Fruit fly (Drosophila melanogaster): Measurements from ENCODE around the gene PolI.

PolI gene

DNA sequence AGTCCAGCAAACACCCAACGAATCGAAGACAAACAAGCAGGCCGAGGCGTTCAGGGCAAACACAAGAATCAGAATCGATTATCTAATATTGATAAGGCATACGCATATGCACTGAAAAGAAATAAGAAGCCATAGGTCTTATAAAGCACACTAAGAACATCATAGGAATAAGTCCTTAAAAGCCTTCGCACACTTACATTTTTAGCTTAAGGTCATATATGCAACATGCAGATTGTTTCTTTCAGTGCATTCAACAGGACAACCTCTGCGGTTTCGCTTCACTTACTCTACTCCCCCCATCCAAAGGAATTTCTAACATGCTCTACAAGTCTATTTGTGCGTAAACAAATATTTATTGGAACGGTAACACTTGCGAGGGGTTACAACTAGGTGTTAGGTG, 20.7 kb upstream of the PolI start (continued):
- no peak for TF ChIP-seq CG9932 (GFP tag; IDR thresholded peaks at IDR 0.05)
- peak; percentile 43; the same call in 1 of the 2 replicates for TF ChIP-seq CG10366 (GFP tag; IDR thresholded peaks at IDR 0.05)
- TF ChIP-seq Hsf (GFP tag; optimal IDR thresholded peaks at IDR 0.05): peak; percentile 50
- TF ChIP-seq CG16815 (GFP tag; optimal IDR thresholded peaks at IDR 0.05): peak; percentile 53
- TF ChIP-seq Med (GFP tag): peak; percentile 91
- peak; percentile 18 for TF ChIP-seq CG33213 (GFP tag; optimal IDR thresholded peaks at IDR 0.05)
- peak; percentile 48 for TF ChIP-seq Camta (GFP tag; optimal IDR thresholded peaks at IDR 0.05)
- 0 out of 3 replicates have a peak, but pooled peaks have one; percentile 57 for TF ChIP-seq ken (GFP tag; IDR thresholded peaks at IDR 0.05)
- peak; percentile 35 for TF ChIP-seq PHDP (tag; optimal IDR thresholded peaks at IDR 0.05)
- TF ChIP-seq Myb (GFP tag; optimal IDR thresholded peaks at IDR 0.05): peak; percentile 46
- peak; percentile 7 for TF ChIP-seq pros (GFP tag; optimal IDR thresholded peaks at IDR 0.05)
- TF ChIP-seq wek (GFP tag; optimal IDR thresholded peaks at IDR 0.05): no peak
- no peak for TF ChIP-seq Ravus (GFP tag; IDR thresholded peaks at IDR 0.05)
- TF ChIP-seq sima (GFP tag; optimal IDR thresholded peaks at IDR 0.05): no peak
- peak; percentile 28; the same call in 2 of the 4 replicates for TF ChIP-seq Gug (GFP tag; IDR thresholded peaks at IDR 0.05)
- TF ChIP-seq emc (GFP tag; optimal IDR thresholded peaks at IDR 0.05): no peak
- TF ChIP-seq CG12744 (GFP tag; optimal IDR thresholded peaks at IDR 0.05): no peak
- TF ChIP-seq CG9437 (GFP tag; optimal IDR thresholded peaks at IDR 0.05): peak; percentile 30
- TF ChIP-seq CG7556 (GFP tag; optimal IDR thresholded peaks at IDR 0.05): peak; percentile 58
- TF ChIP-seq dmrt11E (tag; optimal IDR thresholded peaks at IDR 0.05): peak; percentile 83
- TF ChIP-seq CG34224 (GFP tag; IDR thresholded peaks at IDR 0.05; ENCODE audit: partially characterized antibody): no peak
- TF ChIP-seq CG4404 (GFP tag; IDR thresholded peaks at IDR 0.05): peak; percentile 64
- no peak; the same call in 2 of the 3 replicates for TF ChIP-seq z (GFP tag; IDR thresholded peaks at IDR 0.05)
- TF ChIP-seq fd64A (GFP tag; optimal IDR thresholded peaks at IDR 0.05): peak; percentile 48
- no peak for TF ChIP-seq prd (optimal IDR thresholded peaks at IDR 0.05)
- TF ChIP-seq prd (GFP tag; IDR thresholded peaks at IDR 0.05): peak; percentile 86
- TF ChIP-seq nerfin-2 (GFP tag; IDR thresholded peaks at IDR 0.05; ENCODE audit: partially characterized antibody): no peak
- peak; percentile 96 for TF ChIP-seq sens (GFP tag)
- TF ChIP-seq hb (GFP tag; IDR thresholded peaks at IDR 0.05; ENCODE audit: partially characterized antibody): no peak
- no peak for TF ChIP-seq CG7928 (GFP tag; optimal IDR thresholded peaks at IDR 0.05)
- peak; percentile 21 for TF ChIP-seq Mad (GFP tag; optimal IDR thresholded peaks at IDR 0.05)
- TF ChIP-seq CG14050 (GFP tag; IDR thresholded peaks at IDR 0.05): no peak
- peak; percentile 75 for TF ChIP-seq CG1603 (tag; optimal IDR thresholded peaks at IDR 0.05)
- no peak for TF ChIP-seq abd-A (tag; optimal IDR thresholded peaks at IDR 0.05)
- TF ChIP-seq Dp (GFP tag; optimal IDR thresholded peaks at IDR 0.05): no peak
- TF ChIP-seq ems (GFP tag; optimal IDR thresholded peaks at IDR 0.05): peak; percentile 19
- no peak for TF ChIP-seq Nf-YB (GFP tag; optimal IDR thresholded peaks at IDR 0.05)
- TF ChIP-seq CG31441 (GFP tag; IDR thresholded peaks at IDR 0.05): peak; percentile 64
- TF ChIP-seq Jarid2 (GFP tag; optimal IDR thresholded peaks at IDR 0.05): peak; percentile 17
- peak; percentile 52; the same call in 2 of the 3 replicates for TF ChIP-seq tgo (GFP tag; IDR thresholded peaks at IDR 0.05)
- TF ChIP-seq nerfin-1 (tag; optimal IDR thresholded peaks at IDR 0.05): peak; percentile 45
- peak; percentile 48 for TF ChIP-seq lmd (GFP tag; IDR thresholded peaks at IDR 0.05)
- TF ChIP-seq ro (GFP tag; IDR thresholded peaks at IDR 0.05): no peak
- TF ChIP-seq CG12391 (tag; optimal IDR thresholded peaks at IDR 0.05): peak; percentile 68
- peak; percentile 62 for TF ChIP-seq Spps (tag; optimal IDR thresholded peaks at IDR 0.05)
- TF ChIP-seq Aef1 (GFP tag; IDR thresholded peaks at IDR 0.05): no peak
- TF ChIP-seq CG2889 (GFP tag; IDR thresholded peaks at IDR 0.05): peak; percentile 58; the same call in 1 of the 3 replicates
- TF ChIP-seq bigmax (GFP tag; optimal IDR thresholded peaks at IDR 0.05): no peak
- TF ChIP-seq nmo (GFP tag; optimal IDR thresholded peaks at IDR 0.05): peak; percentile 74
- peak; percentile 55 for TF ChIP-seq CG11504 (tag; optimal IDR thresholded peaks at IDR 0.05)
- TF ChIP-seq Rx (GFP tag; IDR thresholded peaks at IDR 0.05): peak; percentile 55
- no peak for TF ChIP-seq CG10321 (GFP tag; IDR thresholded peaks at IDR 0.05)
